Worm (Caenorhabditis elegans) whole organism, mixed stage, embryonic: ENCODE results near the gene zim-1.
A peak's percentile ranks its signal among the peaks of the same experiment; 100 is the strongest.

Experiments
- M03D4.4 ChIP-seq: sonication (generic microtip); optimal IDR thresholded peaks from 2 replicates; lab custom pipeline; 2017; ENCODE audit warnings: mild to moderate bottlenecking, missing genetic modification characterization, missing compliant biosample characterization
- bed-3 ChIP-seq: fragments of 200-800 bp; sonication (Bioruptor generic); optimal IDR thresholded peaks from 3 replicates; lab custom pipeline; 2018; ENCODE audit warnings: mild to moderate bottlenecking, missing genetic modification characterization, moderate library complexity, missing compliant biosample characterization
- blmp-1 ChIP-seq: fragments of 150-350 bp; optimal IDR thresholded peaks from 2 replicates; lab custom pipeline; 2014; ENCODE audit warnings: missing biosample characterization, missing genetic modification characterization
- ceh-39 ChIP-seq: fragments of 150-350 bp; optimal IDR thresholded peaks from 2 replicates; lab custom pipeline; 2014; ENCODE audit warnings: missing biosample characterization, missing genetic modification characterization
- ceh-43 ChIP-seq: fragments of 200-800 bp; sonication (Bioruptor generic); optimal IDR thresholded peaks from 2 replicates; lab custom pipeline; 2018; ENCODE audit warnings: mild to moderate bottlenecking, missing genetic modification characterization, moderate library complexity, missing compliant biosample characterization
- ceh-83 ChIP-seq: fragments of 200-800 bp; sonication (Bioruptor generic); optimal IDR thresholded peaks from 2 replicates; lab custom pipeline; 2018; ENCODE audit warnings: mild to moderate bottlenecking, missing genetic modification characterization, missing compliant biosample characterization
- ces-1 ChIP-seq: fragments of 150-350 bp; optimal IDR thresholded peaks from 2 replicates; lab custom pipeline; 2014; ENCODE audit warnings: missing biosample characterization, missing genetic modification reagents, missing genetic modification characterization
- cnd-1 ChIP-seq: fragments of 200-800 bp; sonication (Bioruptor generic); optimal IDR thresholded peaks from 2 replicates; lab custom pipeline; 2018; ENCODE audit warnings: mild to moderate bottlenecking, missing genetic modification characterization, missing compliant biosample characterization
- drap-1 ChIP-seq: fragments of 200-800 bp; sonication (Bioruptor generic); optimal IDR thresholded peaks from 3 replicates; lab custom pipeline; 2018; ENCODE audit warnings: mild to moderate bottlenecking, missing genetic modification characterization, missing compliant biosample characterization
- elt-1 ChIP-seq: sonication (generic microtip); optimal IDR thresholded peaks from 2 replicates; lab custom pipeline; 2017; ENCODE audit warnings: missing genetic modification characterization, mild to moderate bottlenecking, missing compliant biosample characterization, antibody characterized with exemption, moderate library complexity, borderline replicate concordance; ENCODE audit not compliant: insufficient read depth
- elt-3 ChIP-seq: fragments of 150-350 bp; optimal IDR thresholded peaks from 2 replicates; lab custom pipeline; 2014; ENCODE audit warnings: missing biosample characterization, missing genetic modification characterization
- flh-1 ChIP-seq: fragments of 200-800 bp; sonication (Bioruptor generic); optimal IDR thresholded peaks from 2 replicates; lab custom pipeline; 2018; ENCODE audit warnings: mild to moderate bottlenecking, missing genetic modification characterization, moderate library complexity, missing compliant biosample characterization
- ham-2 ChIP-seq: fragments of 200-800 bp; sonication (Bioruptor generic); optimal IDR thresholded peaks from 2 replicates; lab custom pipeline; 2018; ENCODE audit warnings: mild to moderate bottlenecking, missing genetic modification characterization, missing compliant biosample characterization
- hlh-1 ChIP-seq: fragments of 150-350 bp; optimal IDR thresholded peaks from 2 replicates; lab custom pipeline; 2014; ENCODE audit warnings: missing biosample characterization, missing genetic modification reagents, missing genetic modification characterization
- lin-13 ChIP-seq: fragments of 150-350 bp; optimal IDR thresholded peaks from 2 replicates; lab custom pipeline; 2014; ENCODE audit warnings: missing biosample characterization, missing genetic modification characterization
- lin-32 ChIP-seq: fragments of 200-800 bp; sonication (Bioruptor generic); optimal IDR thresholded peaks from 2 replicates; lab custom pipeline; 2018; ENCODE audit warnings: mild to moderate bottlenecking, missing genetic modification characterization, missing compliant biosample characterization
- lsy-2 ChIP-seq: fragments of 150-350 bp; optimal IDR thresholded peaks from 2 replicates; lab custom pipeline; 2014; ENCODE audit warnings: missing biosample characterization, missing genetic modification characterization
- mab-5 ChIP-seq: fragments of 150-350 bp; optimal IDR thresholded peaks from 2 replicates; lab custom pipeline; 2014; ENCODE audit warnings: missing biosample characterization, missing genetic modification characterization
- mep-1 ChIP-seq: fragments of 150-350 bp; optimal IDR thresholded peaks from 2 replicates; lab custom pipeline; 2017; ENCODE audit warnings: missing biosample characterization, missing genetic modification reagents, missing genetic modification characterization, inconsistent platforms
- mls-2 ChIP-seq: sonication (generic microtip); optimal IDR thresholded peaks from 2 replicates; lab custom pipeline; 2016; ENCODE audit warnings: mild to moderate bottlenecking, missing genetic modification characterization, moderate library complexity, missing compliant biosample characterization
- nhr-12 ChIP-seq: fragments of 150-350 bp; optimal IDR thresholded peaks from 2 replicates; lab custom pipeline; 2014; ENCODE audit warnings: missing biosample characterization, missing genetic modification characterization
- nhr-2 ChIP-seq: fragments of 150-350 bp; optimal IDR thresholded peaks from 2 replicates; lab custom pipeline; 2014; ENCODE audit warnings: missing biosample characterization, missing genetic modification characterization
- nhr-237 ChIP-seq: fragments of 150-350 bp; optimal IDR thresholded peaks from 2 replicates; lab custom pipeline; 2014; ENCODE audit warnings: missing biosample characterization, missing genetic modification characterization
- nhr-28 ChIP-seq: fragments of 150-350 bp; optimal IDR thresholded peaks from 2 replicates; lab custom pipeline; 2014; ENCODE audit warnings: missing biosample characterization, missing genetic modification characterization
- nhr-76 ChIP-seq: sonication (generic microtip); optimal IDR thresholded peaks from 2 replicates; lab custom pipeline; 2017; ENCODE audit warnings: missing biosample characterization, missing genetic modification characterization
- pha-4 ChIP-seq: fragments of 150-350 bp; optimal IDR thresholded peaks from 2 replicates; lab custom pipeline; 2018; ENCODE audit warnings: missing biosample characterization, missing genetic modification reagents, missing genetic modification characterization
- sem-2 ChIP-seq: fragments of 200-800 bp; sonication (Bioruptor generic); optimal IDR thresholded peaks from 2 replicates; lab custom pipeline; 2018; ENCODE audit warnings: mild to moderate bottlenecking, missing genetic modification characterization, missing compliant biosample characterization
- snpc-4 ChIP-seq: fragments of 150-350 bp; optimal IDR thresholded peaks from 2 replicates; lab custom pipeline; 2014; ENCODE audit warnings: missing biosample characterization, missing genetic modification characterization
- sptf-1 ChIP-seq: sonication (generic microtip); optimal IDR thresholded peaks from 2 replicates; lab custom pipeline; 2017; ENCODE audit warnings: mild to moderate bottlenecking, missing genetic modification characterization, moderate library complexity, missing compliant biosample characterization
- tbx-8 ChIP-seq: fragments of 200-800 bp; sonication (Bioruptor generic); optimal IDR thresholded peaks from 2 replicates; lab custom pipeline; 2018; ENCODE audit warnings: mild to moderate bottlenecking, missing genetic modification characterization, moderate library complexity, missing compliant biosample characterization
- unc-120 ChIP-seq: sonication (generic microtip); optimal IDR thresholded peaks from 2 replicates; lab custom pipeline; 2017; ENCODE audit warnings: missing genetic modification characterization, missing compliant biosample characterization; ENCODE audit not compliant: poor library complexity, severe bottlenecking
- unc-39 ChIP-seq: fragments of 150-350 bp; optimal IDR thresholded peaks from 2 replicates; lab custom pipeline; 2014; ENCODE audit warnings: missing biosample characterization, missing genetic modification characterization
- unc-62 ChIP-seq: fragments of 150-350 bp; optimal IDR thresholded peaks from 2 replicates; lab custom pipeline; 2014; ENCODE audit warnings: missing biosample characterization, missing genetic modification reagents, missing genetic modification characterization
- zip-8 ChIP-seq: fragments of 150-350 bp; optimal IDR thresholded peaks from 2 replicates; lab custom pipeline; 2014; ENCODE audit warnings: missing biosample characterization, missing genetic modification characterization
- ztf-11 ChIP-seq: fragments of 150-350 bp; optimal IDR thresholded peaks from 2 replicates; lab custom pipeline; 2014; ENCODE audit warnings: missing biosample characterization, missing genetic modification characterization

zim-1 gene

DNA sequence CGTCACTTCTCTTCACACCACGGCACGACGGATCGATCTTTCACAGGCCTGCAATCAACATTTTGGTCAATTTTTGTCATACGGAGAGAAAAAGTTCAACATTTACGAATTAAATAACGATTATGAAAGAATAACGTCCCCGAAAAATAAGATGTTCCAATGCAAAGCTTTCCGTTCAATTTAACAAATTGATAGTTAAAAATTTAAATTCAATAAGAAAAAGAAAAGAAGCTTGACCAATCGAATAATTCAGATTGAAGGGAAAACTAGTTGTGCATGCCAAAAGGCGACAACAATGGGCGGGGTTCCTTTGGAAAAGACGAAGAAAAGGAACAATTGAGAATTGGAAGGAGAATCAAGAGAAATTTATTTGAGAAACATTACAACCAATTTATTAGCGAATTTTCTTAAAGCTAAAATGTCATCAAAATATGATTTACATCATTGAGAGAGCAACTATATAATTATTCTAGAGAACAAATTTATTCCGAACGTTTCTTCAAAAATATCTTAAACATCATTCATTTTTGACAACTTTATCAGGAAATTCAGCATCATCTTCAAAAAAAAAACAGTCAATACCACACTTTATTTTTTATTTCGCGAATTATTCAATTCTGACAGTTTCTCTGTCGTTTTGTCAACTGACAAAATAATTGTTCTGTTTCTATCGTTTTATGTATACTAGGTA is 45.2 kb upstream of the zim-1 start, which contains the start of gene tax-6:
Gene tax-6, minus strand, starts transcription at position 51 of the 691 bp plus-strand sequence.
- peak; percentile 7 for TF ChIP-seq ces-1 (GFP tag; lab: Kevin White, UChicago)
- TF ChIP-seq nhr-76 (tag; lab: Kevin White, UChicago), result no peak

ce11 chrIV:10502345-10502744 is 44.5 kb upstream of the zim-1 start:
- no peak for TF ChIP-seq nhr-237
- no peak for TF ChIP-seq mab-5 (tag; lab: Kevin White, UChicago)
- TF ChIP-seq lin-13 (tag; lab: Kevin White, UChicago), result no peak
- no peak for TF ChIP-seq elt-3 (tag; lab: Kevin White, UChicago)
- no peak for TF ChIP-seq ceh-83 (GFP tag; lab: Kevin White, UChicago)
- TF ChIP-seq ztf-11, result no peak
- no peak for TF ChIP-seq M03D4.4
- TF ChIP-seq hlh-1 (tag; lab: Kevin White, UChicago), result peak; percentile 13
- TF ChIP-seq snpc-4, result no peak
- no peak for TF ChIP-seq ceh-39 (tag; lab: Kevin White, UChicago)
- TF ChIP-seq lin-32 (GFP tag; lab: Kevin White, UChicago), result no peak
- no peak for TF ChIP-seq sem-2 (GFP tag; lab: Kevin White, UChicago)
- TF ChIP-seq ceh-43, result no peak
- TF ChIP-seq tbx-8 (GFP tag; lab: Kevin White, UChicago), result no peak
- peak; percentile 4 for TF ChIP-seq unc-120
- no peak for TF ChIP-seq lsy-2

ce11 chrIV:10503750-10504232 is 43.1 kb upstream of the zim-1 start:
- TF ChIP-seq ceh-39 (tag; lab: Kevin White, UChicago) (no peak), zip-8 (tag; lab: Kevin White, UChicago) (no peak), ceh-83 (GFP tag; lab: Kevin White, UChicago) (no peak), sem-2 (GFP tag; lab: Kevin White, UChicago) (no peak), unc-120 (peak; percentile 90), blmp-1 (tag; lab: Kevin White, UChicago) (no peak), nhr-12 (tag; lab: Kevin White, UChicago) (no peak), mep-1 (tag; lab: Kevin White, UChicago) (no peak), elt-3 (tag; lab: Kevin White, UChicago) (no peak), drap-1 (GFP tag; lab: Kevin White, UChicago) (peak; percentile 9), nhr-237 (no peak), lin-32 (GFP tag; lab: Kevin White, UChicago) (no peak), hlh-1 (tag; lab: Kevin White, UChicago) (peak; percentile 34), mab-5 (tag; lab: Kevin White, UChicago) (no peak), flh-1 (GFP tag; lab: Kevin White, UChicago) (no peak), ham-2 (no peak), ces-1 (GFP tag; lab: Kevin White, UChicago) (peak; percentile 51), ceh-43 (no peak), lsy-2 (no peak), pha-4 (peak; percentile 19), mls-2 (tag; lab: Kevin White, UChicago) (peak; percentile 13), tbx-8 (GFP tag; lab: Kevin White, UChicago) (no peak), lin-13 (tag; lab: Kevin White, UChicago) (no peak), nhr-28 (tag; lab: Kevin White, UChicago) (no peak), bed-3 (GFP tag; lab: Kevin White, UChicago) (no peak), elt-1 (tag; lab: Kevin White, UChicago) (no peak), unc-62 (peak; percentile 33), nhr-2 (tag; lab: Kevin White, UChicago) (no peak), ztf-11 (no peak), cnd-1 (tag; lab: Kevin White, UChicago) (peak; percentile 4), M03D4.4 (peak; percentile 33), snpc-4 (no peak), sptf-1 (tag; lab: Kevin White, UChicago) (peak; percentile 8), unc-39 (tag; lab: Kevin White, UChicago) (no peak), nhr-76 (tag; lab: Kevin White, UChicago) (no peak)
